Fruit fly (Drosophila melanogaster) whole organism, embryonic: ENCODE results near the gene mahe.
A peak's percentile ranks its signal among the peaks of the same experiment; 100 is the strongest.

Experiments used
- Ada2b ChIP-seq: fragments of 200-800 bp; sonication (Bioruptor generic); IDR thresholded peaks from 2 replicates; pipeline ENCODE4 v1.3.6; 2022; ENCODE audit warnings: missing biosample characterization, missing genetic modification characterization
- Atf-2 ChIP-seq: fragments of 200-800 bp; sonication (Bioruptor generic); optimal IDR thresholded peaks from 2 replicates; lab custom pipeline; 2016; ENCODE audit warnings: missing biosample characterization, missing genetic modification characterization
- Bgb ChIP-seq: fragments of 200-800 bp; sonication (Bioruptor generic); IDR thresholded peaks from 2 replicates; pipeline ENCODE4 v1.3.6; 2022; ENCODE audit warnings: missing biosample characterization, missing genetic modification characterization; ENCODE audit not compliant: partially characterized antibody
- CG10543 ChIP-seq: fragments of 200-800 bp; sonication (Bioruptor generic); optimal IDR thresholded peaks from 3 replicates; lab custom pipeline; 2017; ENCODE audit warnings: missing biosample characterization, mild to moderate bottlenecking, missing genetic modification characterization, moderate library complexity
- CG10959 ChIP-seq: fragments of 200-800 bp; sonication (Bioruptor generic); IDR thresholded peaks from 2 replicates; pipeline ENCODE4 v1.3.6; 2022; ENCODE audit warnings: missing biosample characterization, missing genetic modification characterization
- CG11723 ChIP-seq: fragments of 200-800 bp; sonication (Bioruptor generic); optimal IDR thresholded peaks from 2 replicates; lab custom pipeline; 2017; ENCODE audit warnings: missing biosample characterization, mild to moderate bottlenecking, missing genetic modification characterization
- CG13894 ChIP-seq: fragments of 200-800 bp; sonication (Bioruptor generic); optimal IDR thresholded peaks from 3 replicates; lab custom pipeline; 2018; ENCODE audit warnings: missing biosample characterization, mild to moderate bottlenecking, missing genetic modification characterization, moderate library complexity
- CG15269 ChIP-seq: fragments of 200-800 bp; sonication (Bioruptor generic); optimal IDR thresholded peaks from 2 replicates; lab custom pipeline; 2018; ENCODE audit warnings: missing biosample characterization, mild to moderate bottlenecking, missing genetic modification characterization, moderate library complexity
- CG17568 ChIP-seq: fragments of 200-800 bp; sonication (Bioruptor generic); optimal IDR thresholded peaks from 2 replicates; lab custom pipeline; 2018; ENCODE audit warnings: missing biosample characterization, mild to moderate bottlenecking, missing genetic modification characterization, moderate library complexity
- CG17612 ChIP-seq: fragments of 200-800 bp; sonication (Bioruptor generic); IDR thresholded peaks from 2 replicates; pipeline ENCODE4 v1.3.6; 2022; ENCODE audit warnings: missing biosample characterization, missing genetic modification characterization
- CG1792 ChIP-seq: fragments of 200-800 bp; sonication (Bioruptor generic); optimal IDR thresholded peaks from 2 replicates; lab custom pipeline; 2016; ENCODE audit warnings: missing biosample characterization, missing genetic modification characterization
- CG18011 ChIP-seq: fragments of 200-800 bp; sonication (Bioruptor generic); optimal IDR thresholded peaks from 2 replicates; lab custom pipeline; 2017; ENCODE audit warnings: missing biosample characterization, missing genetic modification characterization, mild to moderate bottlenecking, moderate library complexity, missing genotype
- CG18764 ChIP-seq: fragments of 200-800 bp; sonication (Bioruptor generic); optimal IDR thresholded peaks from 3 replicates; lab custom pipeline; 2016; ENCODE audit warnings: missing biosample characterization, missing genetic modification characterization
- CG3407 ChIP-seq: fragments of 200-800 bp; sonication (Bioruptor generic); optimal IDR thresholded peaks from 2 replicates; lab custom pipeline; 2018; ENCODE audit warnings: missing biosample characterization, mild to moderate bottlenecking, missing genetic modification characterization
- CG3726 ChIP-seq: fragments of 200-800 bp; sonication (Bioruptor generic); IDR thresholded peaks from 3 replicates; pipeline ENCODE4, ENCODE4 v1.3.6; 2022; ENCODE audit warnings: missing biosample characterization, missing genetic modification characterization
- CG3995 ChIP-seq: fragments of 200-800 bp; sonication (Bioruptor generic); optimal IDR thresholded peaks from 3 replicates; lab custom pipeline; 2016; ENCODE audit warnings: missing biosample characterization, missing genetic modification characterization
- CG4820 ChIP-seq: fragments of 200-800 bp; sonication (Bioruptor generic); optimal IDR thresholded peaks from 3 replicates; lab custom pipeline; 2016; ENCODE audit warnings: missing biosample characterization, missing genetic modification characterization
- CG6854 ChIP-seq: fragments of 200-800 bp; sonication (Bioruptor generic); optimal IDR thresholded peaks from 3 replicates; lab custom pipeline; 2017; ENCODE audit warnings: missing biosample characterization, mild to moderate bottlenecking, missing genetic modification characterization
- CG7745 ChIP-seq: fragments of 200-800 bp; sonication (Bioruptor generic); optimal IDR thresholded peaks from 2 replicates; lab custom pipeline; 2018; ENCODE audit warnings: missing biosample characterization, mild to moderate bottlenecking, missing genetic modification characterization, moderate library complexity
- CG8765 ChIP-seq: fragments of 200-800 bp; sonication (Bioruptor generic); IDR thresholded peaks from 2 replicates; pipeline ENCODE4 v1.3.6; 2022; ENCODE audit warnings: missing biosample characterization, missing genetic modification characterization
- CkIIα-i1 ChIP-seq: fragments of 200-800 bp; sonication (Bioruptor generic); IDR thresholded peaks from 2 replicates; pipeline ENCODE4 v1.3.6; 2022; ENCODE audit warnings: missing biosample characterization, missing genetic modification characterization
- CoRest ChIP-seq: fragments of 200-800 bp; sonication (Bioruptor generic); optimal IDR thresholded peaks from 3 replicates; lab custom pipeline; 2018; ENCODE audit warnings: missing biosample characterization, mild to moderate bottlenecking, missing genetic modification characterization, moderate library complexity
- E2f2 ChIP-seq: fragments of 200-800 bp; sonication (Bioruptor generic); IDR thresholded peaks from 2 replicates; pipeline ENCODE4 v1.3.6; 2022; ENCODE audit warnings: missing biosample characterization, missing genetic modification characterization
- H2.0 ChIP-seq: fragments of 200-800 bp; sonication (Bioruptor generic); IDR thresholded peaks from 2 replicates; pipeline ENCODE4 v1.3.6; 2022; ENCODE audit warnings: missing biosample characterization, missing genetic modification characterization
- Rfx ChIP-seq: fragments of 200-800 bp; sonication (Bioruptor generic); IDR thresholded peaks from 2 replicates; pipeline ENCODE4 v1.3.6; 2022; ENCODE audit warnings: missing biosample characterization, missing genetic modification characterization
- Sin3A ChIP-seq: fragments of >200 bp; optimal IDR thresholded peaks from 2 replicates; lab custom pipeline; 2018
- Sox100B ChIP-seq: fragments of 200-800 bp; sonication (Bioruptor generic); optimal IDR thresholded peaks from 3 replicates; lab custom pipeline; 2018; ENCODE audit warnings: missing biosample characterization, mild to moderate bottlenecking, missing genetic modification characterization
- Stat92E ChIP-seq, 3 experiments: fragments of >200 bp in 2 of 3; fragments of 200-800 bp in 1 of 3; sonication (Bioruptor generic) in 1 of 3; optimal IDR thresholded peaks; 2 replicates each; lab custom pipeline; 2017 to 2019; ENCODE audit warnings: missing biosample characterization in 3 of 3, missing genetic modification characterization in 3 of 3, mild to moderate bottlenecking in 1 of 3, moderate library complexity in 1 of 3
- abd-A ChIP-seq: fragments of 200-800 bp; sonication (Bioruptor generic); optimal IDR thresholded peaks from 3 replicates; lab custom pipeline; 2019; ENCODE audit warnings: missing biosample characterization, mild to moderate bottlenecking, missing genetic modification characterization, moderate library complexity
- ara ChIP-seq: fragments of 200-800 bp; sonication (Bioruptor generic); IDR thresholded peaks from 2 replicates; pipeline ENCODE4 v1.3.6; 2022; ENCODE audit warnings: missing biosample characterization, missing genetic modification characterization
- bcd ChIP-seq: fragments of 200-800 bp; sonication (Bioruptor generic); optimal IDR thresholded peaks from 2 replicates; lab custom pipeline; 2017; ENCODE audit warnings: missing biosample characterization, mild to moderate bottlenecking, missing genetic modification characterization
- cad ChIP-seq: fragments of >200 bp; optimal IDR thresholded peaks from 2 replicates; lab custom pipeline; 2017; ENCODE audit warnings: missing biosample characterization, missing genetic modification characterization
- chif ChIP-seq, 2 experiments: fragments of 200-800 bp; sonication (Bioruptor generic); optimal IDR thresholded peaks; 3 replicates each; lab custom pipeline; 2016; ENCODE audit warnings: missing biosample characterization in 2 of 2, missing genetic modification characterization in 2 of 2
- chinmo ChIP-seq: fragments of 200-800 bp; sonication (Bioruptor generic); IDR thresholded peaks from 4 replicates; pipeline ENCODE4 v1.3.6; 2022; ENCODE audit warnings: missing biosample characterization, missing genetic modification characterization; ENCODE audit not compliant: partially characterized antibody
- da ChIP-seq: fragments of 200-800 bp; sonication (Bioruptor generic); optimal IDR thresholded peaks from 2 replicates; lab custom pipeline; 2016; ENCODE audit warnings: missing biosample characterization, missing genetic modification characterization
- eyg ChIP-seq: fragments of 200-800 bp; sonication (Bioruptor generic); optimal IDR thresholded peaks from 3 replicates; lab custom pipeline; 2016; ENCODE audit warnings: missing biosample characterization, missing genetic modification characterization
- fd3F ChIP-seq: fragments of 200-800 bp; sonication (Bioruptor generic); optimal IDR thresholded peaks from 2 replicates; lab custom pipeline; 2018; ENCODE audit warnings: missing biosample characterization, mild to moderate bottlenecking, missing genetic modification characterization, moderate library complexity
- ftz-f1 ChIP-seq: fragments of 200-800 bp; sonication (Bioruptor generic); optimal IDR thresholded peaks from 2 replicates; lab custom pipeline; 2016; ENCODE audit warnings: missing biosample characterization, missing genetic modification characterization
- fu2 ChIP-seq: fragments of 200-800 bp; sonication (Bioruptor generic); optimal IDR thresholded peaks from 2 replicates; lab custom pipeline; 2016; ENCODE audit warnings: missing biosample characterization, missing genetic modification characterization
- grn ChIP-seq: fragments of 200-800 bp; sonication (Bioruptor generic); optimal IDR thresholded peaks from 3 replicates; lab custom pipeline; 2017; ENCODE audit warnings: missing biosample characterization, missing genetic modification characterization
- hb ChIP-seq: fragments of 200-800 bp; sonication (Bioruptor generic); IDR thresholded peaks from 3 replicates; pipeline ENCODE4 v1.3.6; 2022; ENCODE audit warnings: missing biosample characterization, missing genetic modification characterization; ENCODE audit not compliant: partially characterized antibody
- her ChIP-seq: fragments of 200-800 bp; sonication (Bioruptor generic); optimal IDR thresholded peaks from 2 replicates; lab custom pipeline; 2016; ENCODE audit warnings: missing biosample characterization, missing genetic modification characterization
- jumu ChIP-seq: fragments of 200-800 bp; sonication (Bioruptor generic); optimal IDR thresholded peaks from 3 replicates; lab custom pipeline; 2016; ENCODE audit warnings: missing biosample characterization, missing genetic modification characterization
- klu ChIP-seq: fragments of 200-800 bp; sonication (Bioruptor generic); IDR thresholded peaks from 2 replicates; pipeline ENCODE4 v1.3.6; 2022; ENCODE audit warnings: missing biosample characterization, missing genetic modification characterization
- kni ChIP-seq: fragments of 200-800 bp; sonication (Bioruptor generic); optimal IDR thresholded peaks from 3 replicates; lab custom pipeline; 2017; ENCODE audit warnings: mild to moderate bottlenecking, missing biosample characterization, missing genetic modification reagents, missing genetic modification characterization
- luna ChIP-seq: fragments of 200-800 bp; sonication (Bioruptor generic); optimal IDR thresholded peaks from 2 replicates; lab custom pipeline; 2016; ENCODE audit warnings: missing biosample characterization, missing genetic modification characterization
- p53 ChIP-seq: fragments of 200-800 bp; sonication (Bioruptor generic); optimal IDR thresholded peaks from 2 replicates; lab custom pipeline; 2016; ENCODE audit warnings: missing biosample characterization, missing genetic modification characterization
- row ChIP-seq: fragments of 200-800 bp; sonication (Bioruptor generic); IDR thresholded peaks from 3 replicates; pipeline ENCODE4 v1.3.6; 2022; ENCODE audit warnings: missing biosample characterization, missing genetic modification characterization
- sob ChIP-seq: fragments of 200-800 bp; sonication (Bioruptor generic); IDR thresholded peaks from 2 replicates; pipeline ENCODE4 v1.3.6; 2022; ENCODE audit warnings: missing biosample characterization, missing genetic modification characterization
- wdn ChIP-seq: fragments of 200-800 bp; sonication (Bioruptor generic); IDR thresholded peaks from 2 replicates; pipeline ENCODE4 v1.3.6; 2022; ENCODE audit warnings: missing biosample characterization, missing genetic modification characterization
- zfh1 ChIP-seq: fragments of 200-800 bp; sonication (Bioruptor generic); IDR thresholded peaks from 3 replicates; pipeline ENCODE4 v1.3.6; 2022; ENCODE audit warnings: missing biosample characterization, missing genetic modification characterization

mahe gene

dm6 chrX:7934679-7935078 is 3.5 kb upstream of the mahe start, which contains the start of gene RpS14b (continued):
- peak; percentile 60 for TF ChIP-seq E2f2 (GFP tag; lab: Robert Waterston, UW)
- TF ChIP-seq CG10959 (GFP tag; lab: Robert Waterston, UW), result no peak
- TF ChIP-seq CG8765 (GFP tag; lab: Robert Waterston, UW), result no peak; the same call in 1 of the 2 replicates
- TF ChIP-seq Sox100B, result peak; percentile 45
- peak; percentile 23 for TF ChIP-seq p53
- TF ChIP-seq Ada2b (GFP tag; lab: Robert Waterston, UW), result peak; percentile 47; the same call in 1 of the 2 replicates
- TF ChIP-seq CG18011 (GFP tag; lab: Kevin White, UChicago), result peak; percentile 62
- TF ChIP-seq CG18764 (GFP tag; lab: Kevin White, UChicago), result peak; percentile 31
- peak; percentile 23; the same call in 1 of the 2 replicates for TF ChIP-seq klu (GFP tag; lab: Robert Waterston, UW)
- no peak for TF ChIP-seq ftz-f1 (GFP tag; lab: Kevin White, UChicago)
- peak; percentile 49 for TF ChIP-seq kni (GFP tag; lab: Kevin White, UChicago)
- peak; percentile 65; the same call in 1 of the 4 replicates for TF ChIP-seq chinmo (GFP tag; lab: Robert Waterston, UW)
- peak; percentile 76 for TF ChIP-seq bcd
- TF ChIP-seq CG3726 (GFP tag; lab: Robert Waterston, UW), result no peak
- peak; percentile 31 for TF ChIP-seq fu2 (GFP tag; lab: Kevin White, UChicago)
- TF ChIP-seq Rfx (GFP tag; lab: Robert Waterston, UW), result peak; percentile 88
- no peak for TF ChIP-seq Stat92E (GFP tag; optimal IDR thresholded peaks at IDR 0.05; lab: Kevin White, UChicago)
- TF ChIP-seq chif (GFP tag; optimal IDR thresholded peaks at IDR 0.05; lab: Kevin White, UChicago), result peak; percentile 5 to 52
- no peak for TF ChIP-seq jumu (GFP tag; lab: Kevin White, UChicago)
- peak; percentile 29 for TF ChIP-seq eyg (GFP tag; lab: Kevin White, UChicago)
- peak; percentile 8 for TF ChIP-seq CG17568 (GFP tag; lab: Kevin White, UChicago)
- TF ChIP-seq ara (GFP tag; lab: Robert Waterston, UW), result peak; percentile 56
- peak; percentile 51 for TF ChIP-seq wdn (GFP tag; lab: Robert Waterston, UW)
- no peak for TF ChIP-seq abd-A (tag; lab: Kevin White, UChicago)
- peak; percentile 53 for TF ChIP-seq row
- TF ChIP-seq CG7745 (tag; lab: Kevin White, UChicago), result no peak
- no peak for TF ChIP-seq CG4820 (GFP tag; lab: Kevin White, UChicago)
- TF ChIP-seq H2.0, result peak; percentile 52; the same call in 1 of the 2 replicates
- peak; percentile 40 for TF ChIP-seq CG3407 (GFP tag; lab: Kevin White, UChicago)
- TF ChIP-seq CG1792, result peak; percentile 50
- peak; percentile 61 for TF ChIP-seq CG15269 (tag; lab: Kevin White, UChicago)
- peak; percentile 73 for TF ChIP-seq zfh1
- peak; percentile 15 for TF ChIP-seq CG11723
- TF ChIP-seq hb (GFP tag; lab: Robert Waterston, UW), result peak; percentile 41; the same call in 1 of the 3 replicates
- TF ChIP-seq da (GFP tag; lab: Kevin White, UChicago), result peak; percentile 48
- TF ChIP-seq cad (GFP tag; lab: Kevin White, UChicago), result no peak
- no peak for TF ChIP-seq Atf-2
- TF ChIP-seq CG10543, result peak; percentile 76
- peak; percentile 80 for TF ChIP-seq sob
- 0 out of 2 replicates have a peak, but pooled peaks have one; percentile 26 for TF ChIP-seq CkIIα-i1 (GFP tag; lab: Robert Waterston, UW)
- TF ChIP-seq CoRest (tag; lab: Kevin White, UChicago), result peak; percentile 45
- peak; percentile 22 for TF ChIP-seq fd3F
- peak; percentile 5 for TF ChIP-seq CG3995 (GFP tag; lab: Kevin White, UChicago)
- TF ChIP-seq CG6854, result peak; percentile 32
- peak; percentile 63 for TF ChIP-seq her (GFP tag; lab: Kevin White, UChicago)
- TF ChIP-seq grn (GFP tag; lab: Kevin White, UChicago), result peak; percentile 6
- peak; percentile 41 for TF ChIP-seq CG13894
- no peak for TF ChIP-seq CG17612 (GFP tag; lab: Robert Waterston, UW)
- peak; percentile 8 for TF ChIP-seq luna
- TF ChIP-seq Sin3A (lab: Kevin White, UChicago), result peak; percentile 46
- TF ChIP-seq Bgb (GFP tag; lab: Robert Waterston, UW), result peak; percentile 69
